Worm (Caenorhabditis elegans) whole organism, L4 larva: ENCODE measurements around the gene ncs-1.

Experiments used
- lin-13 ChIP-seq: fragments of 150-350 bp; optimal IDR thresholded peaks from 2 replicates; lab custom pipeline; 2014; ENCODE audit warnings: missing biosample characterization, missing genetic modification reagents, missing genetic modification characterization
- nhr-111 ChIP-seq: fragments of 200-800 bp; sonication (Bioruptor generic); optimal IDR thresholded peaks from 2 replicates; lab custom pipeline; 2018; ENCODE audit warnings: mild to moderate bottlenecking, missing genetic modification characterization, missing compliant biosample characterization

DNA sequence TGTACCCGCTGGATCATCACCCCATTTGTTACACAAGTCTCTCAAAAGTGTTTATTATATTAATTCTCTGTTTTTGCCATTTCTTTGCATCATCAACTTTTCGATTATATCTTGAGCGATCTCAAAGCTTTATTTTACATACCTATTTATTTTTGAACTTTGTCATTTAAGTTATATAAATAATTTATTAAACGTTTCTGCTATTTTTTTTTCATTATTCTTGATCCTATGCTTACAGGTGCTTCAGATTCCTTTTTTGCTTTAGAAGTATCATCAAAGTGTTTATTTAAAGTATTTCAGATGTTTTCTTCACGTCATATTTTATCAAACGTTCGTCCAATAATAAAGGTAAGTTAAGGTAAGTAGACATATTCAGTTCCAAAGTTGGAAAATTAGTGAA lies 45.0 kb downstream of the ncs-1 start, which contains the start of gene F35H12.5:
- TF ChIP-seq lin-13 (GFP tag; lab: Kevin White, UChicago) = no peak
- no peak for TF ChIP-seq nhr-111 (GFP tag; lab: Kevin White, UChicago)
